Fruit fly (Drosophila melanogaster) whole organism, wandering third instar larva: Measurements from ENCODE around the gene HisCl1.

Experiments
- Abd-B ChIP-seq: fragments of >200 bp; optimal IDR thresholded peaks from 2 replicates; lab custom pipeline; 2017; ENCODE audit warnings: missing biosample characterization, missing genetic modification characterization
- Dfd ChIP-seq: fragments of >200 bp; optimal IDR thresholded peaks from 2 replicates; lab custom pipeline; 2017; ENCODE audit warnings: missing biosample characterization, missing genetic modification characterization
- Hr78 ChIP-seq: fragments of >200 bp; optimal IDR thresholded peaks from 2 replicates; lab custom pipeline; 2017; ENCODE audit warnings: missing biosample characterization, missing genetic modification characterization
- Hr83 ChIP-seq: fragments of 200-300 bp; sonication (Bioruptor generic); optimal IDR thresholded peaks from 2 replicates; lab custom pipeline; 2016; ENCODE audit warnings: missing biosample characterization, mild to moderate bottlenecking, missing genetic modification characterization, moderate library complexity; ENCODE audit not compliant: poor library complexity, severe bottlenecking
- Rel ChIP-seq, 2 experiments: fragments of 200-800 bp; sonication (Bioruptor generic) in 1 of 2; optimal IDR thresholded peaks; 2 replicates in 1 of 2; 3 replicates in 1 of 2; lab custom pipeline; 2016 to 2019; ENCODE audit warnings: mild to moderate bottlenecking in 2 of 2, missing biosample characterization in 2 of 2, missing genetic modification characterization in 2 of 2, moderate library complexity in 1 of 2
- Vsx2 ChIP-seq: fragments of 200-300, 225-300 bp; sonication (Bioruptor generic); optimal IDR thresholded peaks from 2 replicates; lab custom pipeline; 2018; ENCODE audit warnings: missing biosample characterization, missing genetic modification characterization; ENCODE audit not compliant: partially characterized antibody
- dl ChIP-seq, 2 experiments: fragments of 175-275, 200-275 bp in 1 of 2; fragments of 200-275 bp in 1 of 2; sonication (Bioruptor generic); optimal IDR thresholded peaks; lab custom pipeline; 2018; ENCODE audit warnings: mild to moderate bottlenecking in 2 of 2, missing biosample characterization in 2 of 2, missing genetic modification characterization in 2 of 2, moderate library complexity in 2 of 2; ENCODE audit not compliant: partially characterized antibody in 2 of 2, insufficient read depth in 1 of 2
- dmrt93B ChIP-seq: fragments of 200-800 bp; sonication (Bioruptor generic); optimal IDR thresholded peaks from 2 replicates; lab custom pipeline; 2018; ENCODE audit warnings: missing biosample characterization, mild to moderate bottlenecking, missing genetic modification characterization
- ey ChIP-seq: fragments of 200-800 bp; sonication (Bioruptor generic); optimal IDR thresholded peaks from 2 replicates; lab custom pipeline; 2016; ENCODE audit warnings: missing biosample characterization, missing genetic modification characterization
- fru ChIP-seq: fragments of 200-800 bp; sonication (Bioruptor generic); optimal IDR thresholded peaks from 3 replicates; lab custom pipeline; 2016; ENCODE audit warnings: missing biosample characterization, mild to moderate bottlenecking, missing genetic modification characterization
- psq ChIP-seq: fragments of 200-800 bp; sonication (Bioruptor generic); optimal IDR thresholded peaks from 3 replicates; lab custom pipeline; 2017; ENCODE audit warnings: missing biosample characterization, mild to moderate bottlenecking, missing genetic modification characterization, moderate library complexity
- usp ChIP-seq: fragments of >200 bp; optimal IDR thresholded peaks from 2 replicates; lab custom pipeline; 2017; ENCODE audit warnings: missing biosample characterization, missing genetic modification characterization

DNA sequence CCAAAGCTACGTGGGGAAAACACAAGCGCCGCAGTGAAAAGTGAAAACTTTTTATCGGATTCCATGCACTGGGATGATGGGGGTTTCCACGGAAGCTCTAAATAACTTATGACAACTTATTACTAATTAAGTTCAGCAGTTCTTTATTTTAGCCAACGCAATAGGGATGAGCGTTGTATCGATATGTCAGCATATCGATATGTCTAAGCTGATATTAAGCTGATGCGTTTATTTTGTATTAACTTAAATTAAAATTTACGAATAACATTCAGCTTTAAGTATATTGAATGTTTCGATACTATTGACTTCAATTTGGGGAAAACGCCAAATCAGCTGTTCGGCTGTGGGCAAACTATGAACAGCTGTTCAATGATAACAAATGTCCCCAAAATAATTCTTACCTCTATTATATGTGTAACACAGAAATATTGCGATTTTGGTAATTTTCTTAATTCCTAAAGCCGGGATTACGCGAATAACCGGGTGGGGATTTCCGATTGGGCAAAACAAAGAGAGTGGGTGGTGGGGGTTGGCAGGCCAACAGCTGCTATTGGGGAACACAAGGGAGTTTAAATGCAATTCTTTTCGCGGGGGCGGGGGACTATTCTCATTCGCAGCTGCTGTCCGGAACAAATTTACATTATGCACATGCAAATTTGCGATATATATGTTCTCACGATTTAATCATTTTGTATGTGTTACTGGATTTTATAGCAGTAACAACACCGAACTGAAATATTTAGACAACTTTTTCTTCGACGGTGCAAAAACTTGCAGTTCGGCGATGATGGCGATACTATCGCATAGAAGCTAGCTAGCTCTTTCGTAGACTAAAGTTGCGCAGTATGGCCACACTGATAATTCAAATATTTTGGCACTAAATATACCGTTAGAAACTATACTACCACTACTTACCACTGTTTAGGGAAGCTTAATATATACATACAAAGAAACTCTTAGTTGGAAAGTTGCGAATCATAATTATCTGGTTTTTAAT lies 37.4 kb upstream of the HisCl1 start, which contains the start of gene CG6923:
- TF ChIP-seq Dfd (GFP tag; lab: Kevin White, UChicago): no peak
- TF ChIP-seq psq: no peak
- no peak for TF ChIP-seq dl (GFP tag; optimal IDR thresholded peaks at IDR 0.05; lab: Kevin White, UChicago; ENCODE audit: insufficient read depth in 1 of 2, partially characterized antibody in 2 of 2)
- no peak for TF ChIP-seq dmrt93B
- TF ChIP-seq fru: no peak
- no peak for TF ChIP-seq Rel (GFP tag; optimal IDR thresholded peaks at IDR 0.05; lab: Kevin White, UChicago)
- TF ChIP-seq Rel (tag; optimal IDR thresholded peaks at IDR 0.05; lab: Kevin White, UChicago): peak; percentile 73
- no peak for TF ChIP-seq ey
- no peak for TF ChIP-seq Hr78 (GFP tag; lab: Kevin White, UChicago)
- TF ChIP-seq usp (GFP tag; lab: Kevin White, UChicago): no peak
- TF ChIP-seq Abd-B: no peak
- peak; percentile 2 for TF ChIP-seq Hr83
- no peak for TF ChIP-seq Vsx2 (GFP tag; lab: Kevin White, UChicago)
